Worm (Caenorhabditis elegans) whole organism, L4 larva: Measurements from ENCODE around the gene F10E9.11.

Experiments
- F37D6.2 ChIP-seq: sonication (generic microtip); optimal IDR thresholded peaks from 2 replicates; lab custom pipeline; 2016; ENCODE audit warnings: mild to moderate bottlenecking, missing genetic modification characterization, missing compliant biosample characterization
- T20F7.1 ChIP-seq: fragments of 200-800 bp; sonication (Bioruptor generic); optimal IDR thresholded peaks from 2 replicates; lab custom pipeline; 2018; ENCODE audit warnings: mild to moderate bottlenecking, missing genetic modification characterization, missing compliant biosample characterization
- T26A8.4 ChIP-seq: fragments of 200-800 bp; sonication (Bioruptor generic); IDR thresholded peaks from 2 replicates; pipeline ENCODE4 v1.3.6; 2022; ENCODE audit warnings: missing genetic modification characterization, missing compliant biosample characterization
- Y48G9A.11 ChIP-seq: fragments of 200-800 bp; sonication (Bioruptor generic); IDR thresholded peaks from 2 replicates; pipeline ENCODE4 v1.3.6; 2022; ENCODE audit warnings: missing genetic modification reagents, missing genetic modification characterization, missing compliant biosample characterization
- Y75B8A.6 ChIP-seq: fragments of 200-800 bp; sonication (Bioruptor generic); IDR thresholded peaks from 2 replicates; pipeline ENCODE4 v1.3.6; 2022; ENCODE audit warnings: missing genetic modification reagents, missing genetic modification characterization, missing compliant biosample characterization
- aha-1 ChIP-seq: fragments of 150-350 bp; peaks from one replicate; lab custom pipeline; 2014; ENCODE audit warnings: missing biosample characterization, missing genetic modification characterization
- aly-2 ChIP-seq: sonication (generic microtip); optimal IDR thresholded peaks from 2 replicates; lab custom pipeline; 2018; ENCODE audit warnings: missing biosample characterization, missing genetic modification characterization
- ama-1 ChIP-seq: fragments of 150-350 bp; optimal IDR thresholded peaks from 2 replicates; lab custom pipeline; 2014; ENCODE audit warnings: inconsistent platforms, mixed read lengths
- arid-1 ChIP-seq: fragments of 200-800 bp; sonication (Bioruptor generic); conservative IDR thresholded peaks from 2 replicates; pipeline ENCODE4 v1.3.6; 2022; ENCODE audit warnings: missing genetic modification reagents, missing genetic modification characterization, missing compliant biosample characterization
- ceh-20 ChIP-seq: fragments of 200-800 bp; sonication (Bioruptor generic); IDR thresholded peaks from 2 replicates; pipeline ENCODE4 v1.3.6; 2022; ENCODE audit warnings: missing genetic modification reagents, missing genetic modification characterization, missing compliant biosample characterization
- ceh-44 ChIP-seq: fragments of 200-800 bp; sonication (Bioruptor generic); IDR thresholded peaks from 2 replicates; pipeline ENCODE4 v1.3.6; 2022; ENCODE audit warnings: missing genetic modification reagents, missing genetic modification characterization, missing compliant biosample characterization
- ceh-62 ChIP-seq: sonication (generic microtip); optimal IDR thresholded peaks from 2 replicates; lab custom pipeline; 2017; ENCODE audit warnings: missing biosample characterization, missing genetic modification characterization
- ces-1 ChIP-seq: fragments of 150-350 bp; sonication (generic microtip); optimal IDR thresholded peaks from 4 replicates; lab custom pipeline; 2014; ENCODE audit warnings: missing biosample characterization, missing genetic modification reagents, missing genetic modification characterization
- daf-16 ChIP-seq, 3 experiments: sonication (generic microtip); optimal IDR thresholded peaks; 2 replicates each; lab custom pipeline; 2016 to 2017; ENCODE audit warnings: missing genetic modification characterization in 3 of 3, missing genetic modification reagents in 3 of 3, mild to moderate bottlenecking in 2 of 3, missing compliant biosample characterization in 2 of 3, missing biosample characterization in 1 of 3, moderate library complexity in 1 of 3
- dpl-1 ChIP-seq: fragments of 150-350 bp; optimal IDR thresholded peaks from 2 replicates; lab custom pipeline; 2014; ENCODE audit warnings: missing biosample characterization, missing genetic modification reagents, missing genetic modification characterization
- duxl-1 ChIP-seq: sonication (generic microtip); optimal IDR thresholded peaks from 2 replicates; lab custom pipeline; 2016; ENCODE audit warnings: mild to moderate bottlenecking, missing genetic modification characterization, moderate library complexity, missing compliant biosample characterization; ENCODE audit not compliant: poor library complexity
- dve-1 ChIP-seq: sonication (generic microtip); optimal IDR thresholded peaks from 2 replicates; lab custom pipeline; 2017; ENCODE audit warnings: antibody characterized with exemption, mild to moderate bottlenecking, missing genetic modification characterization, missing compliant biosample characterization; ENCODE audit not compliant: insufficient read depth
- egl-27 ChIP-seq: sonication (generic microtip); optimal IDR thresholded peaks from 3 replicates; lab custom pipeline; 2017; ENCODE audit warnings: missing biosample characterization, missing genetic modification reagents, missing genetic modification characterization
- hif-1 ChIP-seq, 2 experiments: sonication (generic microtip); optimal IDR thresholded peaks; 2 replicates each; lab custom pipeline; 2016 to 2017; ENCODE audit warnings: missing compliant biosample characterization in 2 of 2, missing genetic modification characterization in 2 of 2, missing genetic modification reagents in 2 of 2, missing genotype in 2 of 2, mild to moderate bottlenecking in 1 of 2
- hlh-30 ChIP-seq: sonication (generic microtip); optimal IDR thresholded peaks from 2 replicates; lab custom pipeline; 2017; ENCODE audit warnings: antibody characterized with exemption, mild to moderate bottlenecking, missing genetic modification characterization, missing compliant biosample characterization; ENCODE audit not compliant: insufficient read depth
- hmg-1.1 ChIP-seq: fragments of 200-800 bp; sonication (Bioruptor generic); IDR thresholded peaks from 2 replicates; pipeline ENCODE4 v1.3.6; 2022; ENCODE audit warnings: missing genetic modification reagents, missing genetic modification characterization, missing compliant biosample characterization
- lim-7 ChIP-seq: fragments of 200-800 bp; sonication (Bioruptor generic); IDR thresholded peaks from 2 replicates; pipeline ENCODE4 v1.3.6; 2022; ENCODE audit warnings: missing genetic modification characterization, missing compliant biosample characterization
- lin-1 ChIP-seq: fragments of 200-800 bp; sonication (Bioruptor generic); IDR thresholded peaks from 2 replicates; pipeline ENCODE4 v1.3.6; 2022; ENCODE audit warnings: missing genetic modification reagents, missing genetic modification characterization, missing compliant biosample characterization
- lin-13 ChIP-seq: fragments of 150-350 bp; optimal IDR thresholded peaks from 2 replicates; lab custom pipeline; 2014; ENCODE audit warnings: missing biosample characterization, missing genetic modification reagents, missing genetic modification characterization
- lin-38 ChIP-seq: fragments of 200-800 bp; sonication (Bioruptor generic); IDR thresholded peaks from 2 replicates; pipeline ENCODE4 v1.3.6; 2022; ENCODE audit warnings: missing genetic modification reagents, missing genetic modification characterization, missing compliant biosample characterization
- lin-39 ChIP-seq: fragments of 150-350 bp; optimal IDR thresholded peaks from 2 replicates; lab custom pipeline; 2014; ENCODE audit warnings: missing biosample characterization, missing genetic modification reagents, missing genetic modification characterization
- lir-3 ChIP-seq: sonication (generic microtip); optimal IDR thresholded peaks from 2 replicates; lab custom pipeline; 2016; ENCODE audit warnings: mild to moderate bottlenecking, missing genetic modification characterization, missing compliant biosample characterization
- madf-9 ChIP-seq: fragments of 200-800 bp; sonication (Bioruptor generic); conservative IDR thresholded peaks from 2 replicates; pipeline ENCODE4 v1.3.6; 2022; ENCODE audit warnings: missing genetic modification reagents, missing genetic modification characterization, missing compliant biosample characterization
- mdl-1 ChIP-seq, 2 experiments: fragments of 150-350 bp in 1 of 2; sonication (generic microtip) in 1 of 2; optimal IDR thresholded peaks; 2 replicates each; lab custom pipeline; 2014 to 2017; ENCODE audit warnings: missing biosample characterization in 2 of 2, missing genetic modification characterization in 2 of 2
- mdt-29 ChIP-seq: fragments of 200-800 bp; sonication (Bioruptor generic); IDR thresholded peaks from 2 replicates; pipeline ENCODE4 v1.3.6; 2022; ENCODE audit warnings: missing genetic modification reagents, missing genetic modification characterization, missing compliant biosample characterization
- mes-2 ChIP-seq: sonication (generic microtip); optimal IDR thresholded peaks from 2 replicates; lab custom pipeline; 2016; ENCODE audit warnings: missing genotype, mild to moderate bottlenecking, missing genetic modification characterization, missing compliant biosample characterization; ENCODE audit not compliant: poor library complexity, severe bottlenecking
- mxl-3 ChIP-seq: fragments of 200-800 bp; sonication (Bioruptor generic); optimal IDR thresholded peaks from 2 replicates; lab custom pipeline; 2018; ENCODE audit warnings: mild to moderate bottlenecking, missing genetic modification characterization, missing compliant biosample characterization
- nhr-10 ChIP-seq: fragments of 150-350 bp; optimal IDR thresholded peaks from 2 replicates; lab custom pipeline; 2014; ENCODE audit warnings: missing biosample characterization, missing genetic modification characterization
- nhr-102 ChIP-seq: sonication (generic microtip); optimal IDR thresholded peaks from 2 replicates; lab custom pipeline; 2016; ENCODE audit warnings: mild to moderate bottlenecking, missing genetic modification characterization, moderate library complexity, missing compliant biosample characterization
- nhr-11 ChIP-seq: fragments of 150-350 bp; optimal IDR thresholded peaks from 2 replicates; lab custom pipeline; 2014; ENCODE audit warnings: missing biosample characterization, missing genetic modification characterization
- nhr-28 ChIP-seq: fragments of 150-350 bp; optimal IDR thresholded peaks from 2 replicates; lab custom pipeline; 2014; ENCODE audit warnings: missing biosample characterization, missing genetic modification characterization
- nhr-41 ChIP-seq: fragments of 200-800 bp; sonication (Bioruptor generic); IDR thresholded peaks from 2 replicates; pipeline ENCODE4 v1.3.6; 2022; ENCODE audit warnings: missing genetic modification reagents, missing genetic modification characterization, missing compliant biosample characterization
- nhr-48 ChIP-seq: sonication (generic microtip); optimal IDR thresholded peaks from 2 replicates; lab custom pipeline; 2016; ENCODE audit warnings: mild to moderate bottlenecking, missing genetic modification characterization, missing compliant biosample characterization
- nhr-6 ChIP-seq: fragments of 150-350 bp; optimal IDR thresholded peaks from 2 replicates; lab custom pipeline; 2014; ENCODE audit warnings: missing biosample characterization, missing genetic modification characterization
- nhr-77 ChIP-seq: fragments of 150-350 bp; optimal IDR thresholded peaks from 2 replicates; lab custom pipeline; 2014; ENCODE audit warnings: missing biosample characterization, missing genetic modification characterization
- pha-4 ChIP-seq, 2 experiments: fragments of 150-350 bp in 1 of 2; fragments of 200-800 bp in 1 of 2; sonication (Bioruptor generic) in 1 of 2; IDR thresholded peaks in 1 of 2; optimal IDR thresholded peaks in 1 of 2; 2 replicates each; pipeline versions ENCODE4 v1.3.6 to Lab custom; 2014 to 2022; ENCODE audit warnings: missing genetic modification characterization in 2 of 2, missing genetic modification reagents in 2 of 2, missing biosample characterization in 1 of 2, missing compliant biosample characterization in 1 of 2
- rbr-2 ChIP-seq: sonication (generic microtip); optimal IDR thresholded peaks from 2 replicates; lab custom pipeline; 2016; ENCODE audit warnings: missing genotype, missing genetic modification characterization, missing compliant biosample characterization
- sdz-12 ChIP-seq: fragments of 200-800 bp; sonication (Bioruptor generic); optimal IDR thresholded peaks from 2 replicates; lab custom pipeline; 2018; ENCODE audit warnings: mild to moderate bottlenecking, missing genetic modification characterization, missing compliant biosample characterization
- set-16 ChIP-seq: fragments of 200-800 bp; sonication (Bioruptor generic); IDR thresholded peaks from 2 replicates; pipeline ENCODE4 v1.3.6; 2022; ENCODE audit warnings: missing genetic modification reagents, missing genetic modification characterization, missing compliant biosample characterization
- skn-1 ChIP-seq: fragments of 150-350 bp; optimal IDR thresholded peaks from 2 replicates; lab custom pipeline; 2014; ENCODE audit warnings: missing biosample characterization, missing genetic modification characterization
- snpc-1.2 ChIP-seq: fragments of 200-800 bp; sonication (Bioruptor generic); IDR thresholded peaks from 2 replicates; pipeline ENCODE4 v1.3.6; 2022; ENCODE audit warnings: missing genetic modification reagents, missing genetic modification characterization, missing compliant biosample characterization
- tag-97 ChIP-seq: fragments of 200-800 bp; sonication (Bioruptor generic); IDR thresholded peaks from 2 replicates; pipeline ENCODE4 v1.3.6; 2022; ENCODE audit warnings: missing genetic modification characterization, missing compliant biosample characterization
- tra-1 ChIP-seq: fragments of 200-800 bp; sonication (Bioruptor generic); IDR thresholded peaks from 2 replicates; pipeline ENCODE4 v1.3.6; 2022; ENCODE audit warnings: missing genetic modification reagents, missing genetic modification characterization, missing compliant biosample characterization
- zip-2 ChIP-seq: fragments of 150-350 bp; optimal IDR thresholded peaks from 2 replicates; lab custom pipeline; 2014; ENCODE audit warnings: missing biosample characterization, missing genetic modification characterization
- ztf-7 ChIP-seq: fragments of 150-350 bp; optimal IDR thresholded peaks from 2 replicates; lab custom pipeline; 2014; ENCODE audit warnings: missing biosample characterization, missing genetic modification characterization

The F10E9.11 gene

DNA sequence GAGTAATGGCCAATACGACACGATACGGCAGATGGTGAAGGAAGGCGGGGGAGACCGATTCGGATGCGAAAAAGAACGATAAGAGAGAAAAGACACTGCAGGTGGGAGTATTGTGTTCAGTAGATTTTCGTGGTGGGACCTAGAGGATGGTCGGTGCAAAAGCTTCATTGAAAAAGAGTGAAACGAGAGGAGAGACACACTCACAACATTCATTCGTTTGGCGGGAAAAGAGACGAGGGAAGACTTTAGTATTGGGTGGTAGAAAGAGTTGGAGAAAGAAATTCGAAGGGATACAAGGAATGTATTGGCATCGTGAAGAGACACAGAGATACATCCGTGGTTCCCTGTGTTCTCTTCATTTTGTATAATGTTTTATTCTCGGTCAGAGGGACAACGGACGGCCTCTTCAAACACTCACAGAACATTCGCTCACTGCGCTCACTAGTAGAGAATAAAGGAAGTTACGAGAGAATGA is 37.4 kb upstream of the F10E9.11 start:
- TF ChIP-seq lim-7 (GFP tag; lab: Robert Waterston, UW): peak; percentile 49; the same call in 1 of the 2 replicates
- TF ChIP-seq zip-2: no peak
- peak; percentile 81 for TF ChIP-seq rbr-2 (tag; lab: Kevin White, UChicago)
- no peak for TF ChIP-seq aly-2 (tag; lab: Kevin White, UChicago)
- TF ChIP-seq Y48G9A.11: no peak
- TF ChIP-seq nhr-41 (GFP tag; lab: Robert Waterston, UW): no peak
- peak; percentile 72 for TF ChIP-seq T20F7.1
- TF ChIP-seq aha-1 (tag; lab: Kevin White, UChicago): peak; percentile 86
- TF ChIP-seq ceh-62 (tag; lab: Kevin White, UChicago): no peak
- TF ChIP-seq madf-9 (GFP tag; lab: Robert Waterston, UW): no peak
- TF ChIP-seq dve-1: peak; percentile 83
- no peak for TF ChIP-seq nhr-10 (tag; lab: Kevin White, UChicago)
- no peak for TF ChIP-seq tag-97 (GFP tag; lab: Robert Waterston, UW)
- peak; percentile 79 for TF ChIP-seq lin-13 (GFP tag; lab: Kevin White, UChicago)
- TF ChIP-seq nhr-28 (tag; lab: Kevin White, UChicago): peak; percentile 66
- no peak for TF ChIP-seq ceh-44 (GFP tag; lab: Robert Waterston, UW)
- TF ChIP-seq ceh-20 (GFP tag; lab: Robert Waterston, UW): 0 out of 2 replicates have a peak, but pooled peaks have one; percentile 14
- no peak for TF ChIP-seq lin-1 (GFP tag; lab: Robert Waterston, UW)
- peak; percentile 27; the same call in 1 of the 2 replicates for TF ChIP-seq arid-1 (GFP tag; lab: Robert Waterston, UW)
- peak; percentile 50 for TF ChIP-seq ztf-7 (tag; lab: Kevin White, UChicago)
- peak; percentile 64 for TF ChIP-seq ces-1
- TF ChIP-seq mdt-29 (GFP tag; lab: Robert Waterston, UW): no peak
- peak; percentile 40 for TF ChIP-seq nhr-102 (tag; lab: Kevin White, UChicago)
- TF ChIP-seq T26A8.4: peak; percentile 51
- TF ChIP-seq sdz-12: no peak
- peak; percentile 58 for TF ChIP-seq nhr-77 (tag; lab: Kevin White, UChicago)
- peak; percentile 68 for TF ChIP-seq hlh-30 (tag; lab: Kevin White, UChicago)
- peak in 1 of 2 experiments; percentile 58 for TF ChIP-seq mdl-1 (tag; optimal IDR thresholded peaks at IDR 0.05; lab: Kevin White, UChicago)
- TF ChIP-seq ama-1: peak; percentile 43
- peak in 1 of 2 experiments; percentile 49 for TF ChIP-seq hif-1 (tag; optimal IDR thresholded peaks at IDR 0.05; lab: Kevin White, UChicago)
- peak; percentile 64 for TF ChIP-seq nhr-6 (tag; lab: Kevin White, UChicago)
- no peak for TF ChIP-seq skn-1 (tag; lab: Kevin White, UChicago)
- no peak for TF ChIP-seq set-16 (GFP tag; lab: Robert Waterston, UW)
- no peak for TF ChIP-seq pha-4 (GFP tag; IDR thresholded peaks at IDR 0.05; lab: Robert Waterston, UW)
- TF ChIP-seq pha-4 (tag; optimal IDR thresholded peaks at IDR 0.05; lab: Kevin White, UChicago): peak; percentile 43
- no peak for TF ChIP-seq egl-27 (tag; lab: Kevin White, UChicago)
- peak; percentile 73 for TF ChIP-seq dpl-1 (GFP tag; lab: Kevin White, UChicago)
- peak; percentile 50 for TF ChIP-seq F37D6.2
- TF ChIP-seq Y75B8A.6: no peak
- peak; percentile 86 for TF ChIP-seq nhr-11 (tag; lab: Kevin White, UChicago)
- peak; percentile 1 for TF ChIP-seq mes-2 (tag; lab: Kevin White, UChicago)
- peak; percentile 68 for TF ChIP-seq lin-38 (GFP tag; lab: Robert Waterston, UW)
- 0 out of 2 replicates have a peak, but pooled peaks have one; percentile 17 for TF ChIP-seq tra-1 (GFP tag; lab: Robert Waterston, UW)
- peak; percentile 37 for TF ChIP-seq duxl-1 (tag; lab: Kevin White, UChicago)
- TF ChIP-seq nhr-48 (tag; lab: Kevin White, UChicago): peak; percentile 62
- TF ChIP-seq mxl-3 (GFP tag; lab: Kevin White, UChicago): peak; percentile 71
- no peak for TF ChIP-seq lin-39 (tag; lab: Kevin White, UChicago)
- no peak for TF ChIP-seq snpc-1.2 (GFP tag; lab: Robert Waterston, UW)
- peak; percentile 84 for TF ChIP-seq hmg-1.1 (GFP tag; lab: Robert Waterston, UW)
- peak in 1 of 2 experiments; percentile 28 for TF ChIP-seq daf-16 (GFP tag; optimal IDR thresholded peaks at IDR 0.05; lab: Kevin White, UChicago)
- TF ChIP-seq daf-16 (tag; optimal IDR thresholded peaks at IDR 0.05; lab: Kevin White, UChicago): peak; percentile 15
- no peak for TF ChIP-seq lir-3 (tag; lab: Kevin White, UChicago)
